Worm (Caenorhabditis elegans) whole organism, young adult: Measurements from ENCODE around the gene dpy-11.

Experiments used
- F37B4.10 ChIP-seq: fragments of 200-800 bp; sonication (Bioruptor generic); IDR thresholded peaks from 2 replicates; pipeline ENCODE4 v1.3.6; 2022; ENCODE audit warnings: missing genetic modification characterization, missing compliant biosample characterization
- ama-1 ChIP-seq, 3 experiments: fragments of 150-350 bp in 1 of 3; sonication (generic microtip) in 2 of 3; optimal IDR thresholded peaks; 2 replicates each; lab custom pipeline; 2014 to 2018; ENCODE audit warnings: missing biosample characterization in 2 of 3, missing genetic modification characterization in 2 of 3, missing genetic modification reagents in 2 of 3
- cebp-2 ChIP-seq: fragments of 200-800 bp; sonication (Bioruptor generic); IDR thresholded peaks from 2 replicates; pipeline ENCODE4 v1.3.6; 2022; ENCODE audit warnings: missing genetic modification characterization, missing compliant biosample characterization
- ceh-58 ChIP-seq: fragments of 200-800 bp; sonication (Bioruptor generic); IDR thresholded peaks from 2 replicates; pipeline ENCODE4 v1.3.6; 2022; ENCODE audit warnings: missing genetic modification characterization, missing compliant biosample characterization
- die-1 ChIP-seq: sonication (generic microtip); optimal IDR thresholded peaks from 2 replicates; lab custom pipeline; 2016; ENCODE audit warnings: missing genotype, mild to moderate bottlenecking, missing genetic modification characterization, missing compliant biosample characterization
- ets-4 ChIP-seq: fragments of 200-800 bp; sonication (Bioruptor generic); optimal IDR thresholded peaks from 2 replicates; lab custom pipeline; 2018; ENCODE audit warnings: mild to moderate bottlenecking, missing genetic modification characterization, missing compliant biosample characterization
- madf-3 ChIP-seq: fragments of 200-800 bp; sonication (Bioruptor generic); IDR thresholded peaks from 2 replicates; pipeline ENCODE4 v1.3.6; 2022; ENCODE audit warnings: missing genetic modification reagents, missing genetic modification characterization, missing compliant biosample characterization
- nhr-80 ChIP-seq: sonication (generic microtip); optimal IDR thresholded peaks from 2 replicates; lab custom pipeline; 2016; ENCODE audit warnings: missing genetic modification characterization, missing compliant biosample characterization
- repo-1 ChIP-seq: sonication (generic microtip); optimal IDR thresholded peaks from 2 replicates; lab custom pipeline; 2017; ENCODE audit warnings: mild to moderate bottlenecking, missing genetic modification characterization, missing compliant biosample characterization
- snpc-3.4 ChIP-seq: sonication (generic microtip); optimal IDR thresholded peaks from 2 replicates; lab custom pipeline; 2017; ENCODE audit warnings: missing genetic modification characterization, mild to moderate bottlenecking, missing compliant biosample characterization, antibody characterized with exemption, moderate library complexity, missing genotype, missing genetic modification reagents

- no peak for TF ChIP-seq nhr-80 (tag; lab: Kevin White, UChicago)
- TF ChIP-seq F37B4.10 (GFP tag; lab: Robert Waterston, UW) = no peak
- TF ChIP-seq cebp-2 (GFP tag; lab: Robert Waterston, UW) = no peak
- TF ChIP-seq snpc-3.4 = no peak
- TF ChIP-seq die-1 (tag; lab: Kevin White, UChicago) = no peak
- TF ChIP-seq ceh-58 (GFP tag; lab: Robert Waterston, UW) = no peak
- no peak for TF ChIP-seq madf-3
- TF ChIP-seq ets-4 (GFP tag; lab: Kevin White, UChicago) = no peak
- TF ChIP-seq repo-1 (tag; lab: Kevin White, UChicago) = no peak
- no peak for TF ChIP-seq ama-1 (optimal IDR thresholded peaks at IDR 0.05; lab: Kevin White, UChicago)
- no peak for TF ChIP-seq ama-1 (GFP tag; optimal IDR thresholded peaks at IDR 0.05; lab: Kevin White, UChicago)
Observed at ce11 chrV:6509717-6510116, 5.3 kb downstream of the dpy-11 start, which contains the start of gene ubh-2.
